Worm (Caenorhabditis elegans) whole organism, early embryonic: ENCODE data around the gene kcnl-1.

Experiments used
- B0310.2 ChIP-seq: sonication (generic microtip); optimal IDR thresholded peaks from 2 replicates; lab custom pipeline; 2016; ENCODE audit warnings: mild to moderate bottlenecking, missing genetic modification characterization, missing compliant biosample characterization
- F13C5.2 ChIP-seq: sonication (generic microtip); optimal IDR thresholded peaks from 2 replicates; lab custom pipeline; 2017; ENCODE audit warnings: mild to moderate bottlenecking, missing genetic modification characterization, inconsistent platforms, missing compliant biosample characterization
- aly-1 ChIP-seq: sonication (generic microtip); optimal IDR thresholded peaks from 2 replicates; lab custom pipeline; 2016; ENCODE audit warnings: missing genetic modification characterization, missing compliant biosample characterization
- ama-1 ChIP-seq: fragments of 150-350 bp; optimal IDR thresholded peaks from 2 replicates; lab custom pipeline; 2014
- ceh-13 ChIP-seq: fragments of 200-800 bp; sonication (Bioruptor generic); optimal IDR thresholded peaks from 2 replicates; lab custom pipeline; 2018; ENCODE audit warnings: mild to moderate bottlenecking, missing genetic modification characterization, missing compliant biosample characterization
- ceh-36 ChIP-seq: sonication (generic microtip); optimal IDR thresholded peaks from 2 replicates; lab custom pipeline; 2016; ENCODE audit warnings: missing genetic modification characterization, inconsistent platforms, missing compliant biosample characterization
- ets-7 ChIP-seq: sonication (generic microtip); optimal IDR thresholded peaks from 2 replicates; lab custom pipeline; 2016; ENCODE audit warnings: missing genotype, missing genetic modification characterization, missing compliant biosample characterization
- flt-1 ChIP-seq: fragments of 200-800 bp; sonication (Bioruptor generic); IDR thresholded peaks from 2 replicates; pipeline ENCODE4 v1.3.6; 2022; ENCODE audit warnings: missing genetic modification characterization, missing compliant biosample characterization
- hmbx-1 ChIP-seq: sonication (generic microtip); optimal IDR thresholded peaks from 2 replicates; lab custom pipeline; 2016; ENCODE audit warnings: mild to moderate bottlenecking, missing genetic modification characterization, missing compliant biosample characterization
- hmg-4 ChIP-seq: fragments of 200-800 bp; sonication (Bioruptor generic); optimal IDR thresholded peaks from 2 replicates; lab custom pipeline; 2018; ENCODE audit warnings: mild to moderate bottlenecking, missing genetic modification characterization, missing compliant biosample characterization
- hnd-1 ChIP-seq: sonication (generic microtip); optimal IDR thresholded peaks from 2 replicates; lab custom pipeline; 2016; ENCODE audit warnings: missing genetic modification characterization, missing compliant biosample characterization
- pes-1 ChIP-seq: fragments of 200-800 bp; sonication (Bioruptor generic); IDR thresholded peaks from 2 replicates; pipeline ENCODE4 v1.3.6; 2022; ENCODE audit warnings: missing genetic modification reagents, missing genetic modification characterization, missing compliant biosample characterization
- scrt-1 ChIP-seq: fragments of 200-800 bp; sonication (Bioruptor generic); IDR thresholded peaks from 2 replicates; pipeline ENCODE4 v1.3.6; 2022; ENCODE audit warnings: missing genetic modification characterization, missing compliant biosample characterization
- sea-1 ChIP-seq: fragments of 200-800 bp; sonication (Bioruptor generic); conservative IDR thresholded peaks from 2 replicates; pipeline ENCODE4 v1.3.6; 2022; ENCODE audit warnings: missing genetic modification characterization, missing compliant biosample characterization
- tbx-11 ChIP-seq: fragments of 200-800 bp; sonication (Bioruptor generic); IDR thresholded peaks from 2 replicates; pipeline ENCODE4 v1.3.6; 2022; ENCODE audit warnings: missing genetic modification characterization, missing compliant biosample characterization
- tbx-37 ChIP-seq: fragments of 200-800 bp; sonication (Bioruptor generic); conservative IDR thresholded peaks from 2 replicates; pipeline ENCODE4 v1.3.6; 2022; ENCODE audit warnings: missing genetic modification reagents, missing genetic modification characterization, missing compliant biosample characterization
- tra-4 ChIP-seq: sonication (generic microtip); optimal IDR thresholded peaks from 2 replicates; lab custom pipeline; 2017; ENCODE audit warnings: missing genetic modification characterization, missing compliant biosample characterization

kcnl-1 gene

DNA sequence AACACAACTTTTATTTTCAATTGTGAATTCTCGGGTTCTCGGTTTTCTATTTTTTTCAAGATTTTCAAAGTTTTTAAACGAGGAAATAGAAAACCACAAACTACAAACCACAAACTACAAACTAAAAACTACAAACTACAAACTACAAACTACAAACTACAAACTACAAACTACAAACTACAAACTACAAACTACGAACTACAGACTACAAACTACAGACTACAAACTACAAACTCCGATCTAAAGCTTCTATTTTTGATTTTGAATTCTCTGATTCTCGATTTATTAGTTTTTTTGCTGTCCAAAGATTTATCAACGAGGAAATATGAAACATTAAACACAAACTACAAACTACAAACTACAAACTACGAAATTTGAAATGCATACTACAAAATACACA, 14.9 kb upstream of the kcnl-1 start:
- TF ChIP-seq scrt-1 = no peak
- TF ChIP-seq pes-1 (GFP tag; lab: Robert Waterston, UW) = no peak
- no peak for TF ChIP-seq tbx-11 (GFP tag; lab: Robert Waterston, UW)
- no peak for TF ChIP-seq hmbx-1
- TF ChIP-seq hnd-1 (tag; lab: Kevin White, UChicago) = no peak
- TF ChIP-seq tra-4 (tag; lab: Kevin White, UChicago) = no peak

ce11 chrV:19555350-19555749, 9.8 kb upstream of the kcnl-1 start:
- TF ChIP-seq tbx-11 (GFP tag; lab: Robert Waterston, UW) (no peak), ets-7 (tag; lab: Kevin White, UChicago) (no peak), hmbx-1 (no peak), ceh-13 (GFP tag; lab: Kevin White, UChicago) (no peak), tra-4 (tag; lab: Kevin White, UChicago) (no peak), ceh-36 (tag; lab: Kevin White, UChicago) (no peak), tbx-37 (GFP tag; lab: Robert Waterston, UW) (no peak), pes-1 (GFP tag; lab: Robert Waterston, UW) (no peak), sea-1 (GFP tag; lab: Robert Waterston, UW) (no peak), scrt-1 (no peak), ama-1 (lab: Kevin White, UChicago) (no peak), aly-1 (tag; lab: Kevin White, UChicago) (no peak), B0310.2 (tag; lab: Kevin White, UChicago) (no peak), flt-1 (GFP tag; lab: Robert Waterston, UW) (no peak), hmg-4 (GFP tag; lab: Kevin White, UChicago) (no peak), F13C5.2 (tag; lab: Kevin White, UChicago) (no peak), hnd-1 (tag; lab: Kevin White, UChicago) (no peak)

- TF ChIP-seq flt-1 (GFP tag; lab: Robert Waterston, UW) (no peak), sea-1 (GFP tag; lab: Robert Waterston, UW) (no peak), F13C5.2 (tag; lab: Kevin White, UChicago) (no peak), hnd-1 (tag; lab: Kevin White, UChicago) (no peak), ceh-36 (tag; lab: Kevin White, UChicago) (no peak), hmbx-1 (no peak), tra-4 (tag; lab: Kevin White, UChicago) (no peak), ceh-13 (GFP tag; lab: Kevin White, UChicago) (no peak), tbx-11 (GFP tag; lab: Robert Waterston, UW) (no peak), hmg-4 (GFP tag; lab: Kevin White, UChicago) (no peak), ama-1 (lab: Kevin White, UChicago) (no peak), ets-7 (tag; lab: Kevin White, UChicago) (no peak), aly-1 (tag; lab: Kevin White, UChicago) (no peak), B0310.2 (tag; lab: Kevin White, UChicago) (no peak), pes-1 (GFP tag; lab: Robert Waterston, UW) (no peak)
Observed at ce11 chrV:19555869-19556268, 9.3 kb upstream of the kcnl-1 start, which contains the start of gene oac-1. Gene oac-1, minus strand, starts transcription at chrV:19555969.

DNA sequence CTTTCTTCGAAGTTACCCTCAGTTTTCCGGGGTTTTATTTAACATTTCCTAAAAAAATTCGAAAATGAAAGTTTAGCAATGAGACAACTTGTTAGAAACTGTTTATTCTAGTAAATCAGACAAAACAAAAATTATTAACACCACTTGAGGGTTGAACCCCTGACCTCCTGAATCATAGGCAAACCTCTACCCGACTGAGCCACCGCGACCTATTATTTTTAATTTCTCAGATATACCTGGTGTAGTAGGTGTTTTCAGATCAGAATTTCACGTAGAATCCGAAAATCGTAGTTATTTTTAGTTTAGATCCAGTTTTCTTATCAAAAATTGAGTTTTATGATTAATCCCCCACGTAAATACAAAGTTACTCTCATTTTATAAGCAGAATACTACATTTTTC, 4.9 kb downstream of the kcnl-1 start:
- TF ChIP-seq ets-7 (tag; lab: Kevin White, UChicago) (no peak), flt-1 (GFP tag; lab: Robert Waterston, UW) (no peak), F13C5.2 (tag; lab: Kevin White, UChicago) (no peak), hmg-4 (GFP tag; lab: Kevin White, UChicago) (no peak), ama-1 (lab: Kevin White, UChicago) (no peak), hmbx-1 (no peak), scrt-1 (no peak)

ce11 chrV:19579509-19579908, 14.3 kb downstream of the kcnl-1 start:
- no peak for TF ChIP-seq ama-1 (lab: Kevin White, UChicago)
- TF ChIP-seq F13C5.2 (tag; lab: Kevin White, UChicago) = no peak
- no peak for TF ChIP-seq tra-4 (tag; lab: Kevin White, UChicago)
- TF ChIP-seq B0310.2 (tag; lab: Kevin White, UChicago) = no peak
- no peak for TF ChIP-seq scrt-1
- no peak for TF ChIP-seq ets-7 (tag; lab: Kevin White, UChicago)
- TF ChIP-seq aly-1 (tag; lab: Kevin White, UChicago) = no peak
- no peak for TF ChIP-seq tbx-37 (GFP tag; lab: Robert Waterston, UW)
- TF ChIP-seq pes-1 (GFP tag; lab: Robert Waterston, UW) = no peak
- TF ChIP-seq hmg-4 (GFP tag; lab: Kevin White, UChicago) = no peak

DNA sequence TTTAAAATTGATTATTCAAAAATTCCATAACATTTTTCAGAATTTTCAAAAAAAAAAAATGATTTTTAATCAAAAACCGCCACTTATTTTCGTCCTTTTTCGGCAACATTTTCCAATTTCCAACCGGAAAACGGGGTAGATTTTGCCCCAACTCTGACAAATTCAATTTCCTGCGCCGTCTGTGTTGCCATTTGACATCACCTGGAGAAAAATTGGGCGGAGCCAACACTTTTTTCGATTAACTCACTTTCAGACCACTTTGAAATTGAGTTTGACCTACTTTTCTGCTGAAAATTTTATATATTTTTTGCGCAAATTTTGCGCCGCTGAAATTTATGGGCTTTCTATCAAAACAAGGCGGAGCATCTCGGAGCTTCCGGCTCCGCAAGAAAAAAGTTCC, 17.1 kb downstream of the kcnl-1 start:
- no peak for TF ChIP-seq sea-1 (GFP tag; lab: Robert Waterston, UW)
- TF ChIP-seq ceh-36 (tag; lab: Kevin White, UChicago) = no peak
- TF ChIP-seq ets-7 (tag; lab: Kevin White, UChicago) = no peak
- TF ChIP-seq ama-1 (lab: Kevin White, UChicago) = no peak
- TF ChIP-seq pes-1 (GFP tag; lab: Robert Waterston, UW) = no peak
- TF ChIP-seq B0310.2 (tag; lab: Kevin White, UChicago) = no peak

DNA sequence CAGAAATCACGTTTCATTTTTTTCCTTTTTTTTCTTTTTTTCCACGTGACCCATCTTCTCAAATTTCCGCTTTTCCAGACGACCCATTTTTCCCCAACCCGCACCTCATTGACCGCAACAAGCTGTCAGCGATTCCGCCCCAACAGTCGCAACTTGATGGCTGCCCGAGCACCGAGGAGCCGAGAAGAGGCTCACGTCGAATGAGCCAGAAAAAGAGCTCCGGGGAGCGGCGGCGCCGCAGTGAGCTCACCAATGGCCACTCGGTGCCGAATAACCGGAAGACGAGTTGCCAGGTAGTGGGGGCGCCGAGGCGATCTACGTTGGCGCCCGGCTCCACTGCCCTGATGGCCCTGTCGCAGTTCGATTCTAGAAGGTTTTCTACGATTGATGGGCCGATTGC, 25.6 kb downstream of the kcnl-1 start:
- no peak for TF ChIP-seq F13C5.2 (tag; lab: Kevin White, UChicago)
- no peak for TF ChIP-seq ceh-13 (GFP tag; lab: Kevin White, UChicago)
- no peak for TF ChIP-seq ama-1 (lab: Kevin White, UChicago)

ce11 chrV:19599087-19599486, 33.9 kb downstream of the kcnl-1 start:
- TF ChIP-seq scrt-1 (no peak), aly-1 (tag; lab: Kevin White, UChicago) (no peak), tbx-37 (GFP tag; lab: Robert Waterston, UW) (no peak), ama-1 (lab: Kevin White, UChicago) (no peak), hnd-1 (tag; lab: Kevin White, UChicago) (no peak), F13C5.2 (tag; lab: Kevin White, UChicago) (no peak), pes-1 (GFP tag; lab: Robert Waterston, UW) (no peak), ceh-13 (GFP tag; lab: Kevin White, UChicago) (no peak), B0310.2 (tag; lab: Kevin White, UChicago) (no peak), ets-7 (tag; lab: Kevin White, UChicago) (no peak), tra-4 (tag; lab: Kevin White, UChicago) (no peak), hmbx-1 (no peak), sea-1 (GFP tag; lab: Robert Waterston, UW) (no peak), hmg-4 (GFP tag; lab: Kevin White, UChicago) (no peak), flt-1 (GFP tag; lab: Robert Waterston, UW) (no peak)
